Fruit fly (Drosophila melanogaster) whole organism, embryonic: ENCODE data around the gene Jhbp14.

Experiments used
- Awh ChIP-seq: fragments of 200-800 bp; sonication (Bioruptor generic); IDR thresholded peaks from 2 replicates; pipeline ENCODE4, ENCODE4 v1.3.6; 2022; ENCODE audit warnings: missing biosample characterization, missing genetic modification characterization
- B-H2 ChIP-seq: fragments of 200-800 bp; sonication (Bioruptor generic); optimal IDR thresholded peaks from 2 replicates; lab custom pipeline; 2018; ENCODE audit warnings: missing biosample characterization, mild to moderate bottlenecking, missing genetic modification characterization
- BEAF-32 ChIP-seq: fragments of 200-800 bp; sonication (Bioruptor generic); optimal IDR thresholded peaks from 3 replicates; lab custom pipeline; 2017; ENCODE audit warnings: missing biosample characterization, missing genetic modification characterization, mild to moderate bottlenecking, moderate library complexity, missing genetic modification reagents
- BtbVII ChIP-seq: fragments of 200-800 bp; sonication (Bioruptor generic); optimal IDR thresholded peaks from 3 replicates; lab custom pipeline; 2017; ENCODE audit warnings: missing biosample characterization, mild to moderate bottlenecking, missing genetic modification characterization
- CG10431 ChIP-seq: fragments of 200-800 bp; sonication (Bioruptor generic); optimal IDR thresholded peaks from 3 replicates; lab custom pipeline; 2018; ENCODE audit warnings: missing biosample characterization, mild to moderate bottlenecking, missing genetic modification characterization
- CG10979 ChIP-seq: fragments of 200-800 bp; sonication (Bioruptor generic); optimal IDR thresholded peaks from 2 replicates; lab custom pipeline; 2018; ENCODE audit warnings: missing biosample characterization, mild to moderate bottlenecking, missing genetic modification characterization, moderate library complexity
- CG11085 ChIP-seq: fragments of 200-800 bp; sonication (Bioruptor generic); IDR thresholded peaks from 2 replicates; pipeline ENCODE4 v1.3.6; 2022; ENCODE audit warnings: missing biosample characterization, missing genetic modification characterization
- CG12236 ChIP-seq: fragments of 200-800 bp; sonication (Bioruptor generic); optimal IDR thresholded peaks from 2 replicates; lab custom pipeline; 2016; ENCODE audit warnings: missing biosample characterization, missing genetic modification characterization
- CG12744 ChIP-seq: fragments of 200-800 bp; sonication (Bioruptor generic); optimal IDR thresholded peaks from 2 replicates; lab custom pipeline; 2016; ENCODE audit warnings: missing biosample characterization, missing genetic modification characterization
- CG14014 ChIP-seq: fragments of 200-800 bp; sonication (Bioruptor generic); IDR thresholded peaks from 2 replicates; pipeline ENCODE4 v1.3.6; 2022; ENCODE audit warnings: missing biosample characterization, missing genetic modification characterization
- CG2199 ChIP-seq: fragments of 200-800 bp; sonication (Bioruptor generic); IDR thresholded peaks from 3 replicates; pipeline ENCODE4 v1.3.6; 2022; ENCODE audit warnings: missing biosample characterization, missing genetic modification characterization
- CG3065 ChIP-seq: fragments of 200-800 bp; sonication (Bioruptor generic); optimal IDR thresholded peaks from 2 replicates; lab custom pipeline; 2016; ENCODE audit warnings: missing biosample characterization, missing genetic modification characterization
- CG33213 ChIP-seq: fragments of 200-800 bp; sonication (Bioruptor generic); optimal IDR thresholded peaks from 3 replicates; lab custom pipeline; 2016; ENCODE audit warnings: missing biosample characterization, missing genetic modification characterization
- CG4424 ChIP-seq: fragments of 200-800 bp; sonication (Bioruptor generic); optimal IDR thresholded peaks from 3 replicates; lab custom pipeline; 2016; ENCODE audit warnings: missing biosample characterization, missing genetic modification characterization
- CG4617 ChIP-seq: fragments of 200-800 bp; sonication (Bioruptor generic); optimal IDR thresholded peaks from 3 replicates; lab custom pipeline; 2016; ENCODE audit warnings: missing biosample characterization, missing genetic modification characterization, borderline replicate concordance
- CG6272 ChIP-seq: fragments of 200-800 bp; sonication (Bioruptor generic); IDR thresholded peaks from 2 replicates; pipeline ENCODE4 v1.3.6; 2022; ENCODE audit warnings: missing biosample characterization, missing genetic modification characterization
- CG6689 ChIP-seq: fragments of 200-800 bp; sonication (Bioruptor generic); IDR thresholded peaks from 2 replicates; pipeline ENCODE4 v1.3.6; 2022; ENCODE audit warnings: missing biosample characterization, missing genetic modification characterization
- CG6854 ChIP-seq: fragments of 200-800 bp; sonication (Bioruptor generic); optimal IDR thresholded peaks from 3 replicates; lab custom pipeline; 2017; ENCODE audit warnings: missing biosample characterization, mild to moderate bottlenecking, missing genetic modification characterization
- CkIIα-i1 ChIP-seq: fragments of 200-800 bp; sonication (Bioruptor generic); IDR thresholded peaks from 2 replicates; pipeline ENCODE4 v1.3.6; 2022; ENCODE audit warnings: missing biosample characterization, missing genetic modification characterization
- D ChIP-seq, 2 experiments: fragments of 200-800 bp in 1 of 2; fragments of >200 bp in 1 of 2; sonication (Bioruptor generic) in 1 of 2; optimal IDR thresholded peaks; 2 replicates in 1 of 2; 3 replicates in 1 of 2; lab custom pipeline; 2017; ENCODE audit warnings: mild to moderate bottlenecking in 1 of 2, missing biosample characterization in 1 of 2, missing genetic modification characterization in 1 of 2, missing genetic modification reagents in 1 of 2
- Dbx ChIP-seq: fragments of 200-800 bp; sonication (Bioruptor generic); IDR thresholded peaks from 3 replicates; pipeline ENCODE4 v1.3.6; 2022; ENCODE audit warnings: missing biosample characterization, missing genetic modification characterization
- Dip2 ChIP-seq: fragments of 200-800 bp; sonication (Bioruptor generic); IDR thresholded peaks from 2 replicates; pipeline ENCODE4 v1.3.6; 2022; ENCODE audit warnings: missing biosample characterization, missing genetic modification characterization
- Dp ChIP-seq: fragments of 200-800 bp; sonication (Bioruptor generic); optimal IDR thresholded peaks from 2 replicates; lab custom pipeline; 2018; ENCODE audit warnings: missing biosample characterization, mild to moderate bottlenecking, missing genetic modification characterization, moderate library complexity
- Elba2 ChIP-seq: fragments of 200-800 bp; sonication (Bioruptor generic); optimal IDR thresholded peaks from 3 replicates; lab custom pipeline; 2016; ENCODE audit warnings: missing biosample characterization, missing genetic modification characterization
- Ets65A ChIP-seq: fragments of 200-800 bp; sonication (Bioruptor generic); peaks from one replicate; lab custom pipeline; 2016; ENCODE audit warnings: missing biosample characterization, missing genetic modification characterization
- Hr3 ChIP-seq: fragments of 200-800 bp; sonication (Bioruptor generic); optimal IDR thresholded peaks from 3 replicates; lab custom pipeline; 2016; ENCODE audit warnings: missing biosample characterization, missing genetic modification characterization
- Hr39 ChIP-seq: fragments of >200 bp; optimal IDR thresholded peaks from 2 replicates; lab custom pipeline; 2017
- MBD-R2 ChIP-seq: fragments of 200-800 bp; sonication (Bioruptor generic); IDR thresholded peaks from 2 replicates; pipeline ENCODE4 v1.3.6; 2022; ENCODE audit warnings: missing biosample characterization, missing genetic modification characterization
- MESR4 ChIP-seq: fragments of 200-800 bp; sonication (Bioruptor generic); optimal IDR thresholded peaks from 2 replicates; lab custom pipeline; 2018; ENCODE audit warnings: missing biosample characterization, mild to moderate bottlenecking, missing genetic modification characterization, moderate library complexity
- Med ChIP-seq: fragments of 200-800 bp; sonication (Bioruptor generic); peaks from one replicate; lab custom pipeline; 2016; ENCODE audit warnings: missing biosample characterization, missing genetic modification characterization, mild to moderate bottlenecking, inconsistent platforms, moderate library complexity
- NC2α ChIP-seq: fragments of 200-800 bp; sonication (Bioruptor generic); optimal IDR thresholded peaks from 2 replicates; lab custom pipeline; 2016; ENCODE audit warnings: missing biosample characterization, missing genetic modification characterization
- Nf-YA ChIP-seq: fragments of 200-800 bp; sonication (Bioruptor generic); IDR thresholded peaks from 2 replicates; pipeline ENCODE4 v1.3.6; 2022; ENCODE audit warnings: missing biosample characterization, missing genetic modification characterization
- Sry-δ ChIP-seq: fragments of 200-800 bp; sonication (Bioruptor generic); optimal IDR thresholded peaks from 2 replicates; lab custom pipeline; 2016; ENCODE audit warnings: missing biosample characterization, missing genetic modification characterization
- Usf ChIP-seq: fragments of 200-800 bp; sonication (Bioruptor generic); optimal IDR thresholded peaks from 2 replicates; lab custom pipeline; 2017; ENCODE audit warnings: missing genotype, missing biosample characterization, missing genetic modification characterization
- ara ChIP-seq: fragments of 200-800 bp; sonication (Bioruptor generic); IDR thresholded peaks from 2 replicates; pipeline ENCODE4 v1.3.6; 2022; ENCODE audit warnings: missing biosample characterization, missing genetic modification characterization
- cato ChIP-seq: fragments of 200-800 bp; sonication (Bioruptor generic); optimal IDR thresholded peaks from 2 replicates; lab custom pipeline; 2016; ENCODE audit warnings: missing biosample characterization, missing genetic modification characterization, borderline replicate concordance
- ci ChIP-seq: fragments of 200-800 bp; sonication (Bioruptor generic); IDR thresholded peaks from 3 replicates; pipeline ENCODE4 v1.3.6; 2022; ENCODE audit warnings: missing biosample characterization, missing genetic modification characterization
- da ChIP-seq: fragments of 200-800 bp; sonication (Bioruptor generic); optimal IDR thresholded peaks from 2 replicates; lab custom pipeline; 2016; ENCODE audit warnings: missing biosample characterization, missing genetic modification characterization
- fd3F ChIP-seq: fragments of 200-800 bp; sonication (Bioruptor generic); optimal IDR thresholded peaks from 2 replicates; lab custom pipeline; 2018; ENCODE audit warnings: missing biosample characterization, mild to moderate bottlenecking, missing genetic modification characterization, moderate library complexity
- fd96Cb ChIP-seq: fragments of 200-800 bp; sonication (Bioruptor generic); optimal IDR thresholded peaks from 2 replicates; lab custom pipeline; 2018; ENCODE audit warnings: missing biosample characterization, mild to moderate bottlenecking, missing genetic modification characterization, moderate library complexity
- ham ChIP-seq: fragments of 200-800 bp; sonication (Bioruptor generic); IDR thresholded peaks from 2 replicates; pipeline ENCODE4 v1.3.6; 2022; ENCODE audit warnings: missing biosample characterization, missing genetic modification characterization
- lbe ChIP-seq: fragments of 200-800 bp; sonication (Bioruptor generic); optimal IDR thresholded peaks from 2 replicates; lab custom pipeline; 2016; ENCODE audit warnings: missing biosample characterization, mild to moderate bottlenecking, missing genetic modification characterization
- pan ChIP-seq, 4 experiments: fragments of >200 bp in 3 of 4; fragments of 200-800 bp in 1 of 4; sonication (Bioruptor generic) in 1 of 4; optimal IDR thresholded peaks in 3 of 4; IDR thresholded peaks in 1 of 4; 2 replicates each; pipeline versions ENCODE4 v1.3.6 to Lab custom; 2017 to 2022; ENCODE audit warnings: missing biosample characterization in 2 of 4, missing genetic modification characterization in 2 of 4, mixed read lengths in 1 of 4
- pho ChIP-seq: fragments of 200-800 bp; sonication (Bioruptor generic); optimal IDR thresholded peaks from 2 replicates; lab custom pipeline; 2016; ENCODE audit warnings: missing biosample characterization, missing genetic modification characterization
- pum ChIP-seq: fragments of 200-800 bp; sonication (Bioruptor generic); optimal IDR thresholded peaks from 2 replicates; lab custom pipeline; 2016; ENCODE audit warnings: missing biosample characterization, missing genetic modification characterization
- ranshi ChIP-seq: fragments of 200-800 bp; sonication (Bioruptor generic); IDR thresholded peaks from 2 replicates; pipeline ENCODE4 v1.3.6; 2022; ENCODE audit warnings: missing biosample characterization, missing genetic modification characterization
- tin ChIP-seq: fragments of 200-800 bp; sonication (Bioruptor generic); optimal IDR thresholded peaks from 3 replicates; lab custom pipeline; 2016; ENCODE audit warnings: missing biosample characterization, missing genetic modification characterization
- trem ChIP-seq: fragments of 200-800 bp; optimal IDR thresholded peaks from 3 replicates; lab custom pipeline; 2019; ENCODE audit warnings: missing biosample characterization, mild to moderate bottlenecking, missing genetic modification characterization, moderate library complexity
- unc-4 ChIP-seq: fragments of 200-800 bp; sonication (Bioruptor generic); IDR thresholded peaks from 2 replicates; pipeline ENCODE4 v1.3.6; 2022; ENCODE audit warnings: missing biosample characterization, missing genetic modification characterization; ENCODE audit not compliant: partially characterized antibody
- z ChIP-seq: fragments of 200-800 bp; sonication (Bioruptor generic); IDR thresholded peaks from 3 replicates; pipeline ENCODE4 v1.3.6; 2022; ENCODE audit warnings: missing biosample characterization, missing genetic modification characterization
- zfh1 ChIP-seq: fragments of 200-800 bp; sonication (Bioruptor generic); IDR thresholded peaks from 3 replicates; pipeline ENCODE4 v1.3.6; 2022; ENCODE audit warnings: missing biosample characterization, missing genetic modification characterization

The Jhbp14 gene

dm6 chr2L:13191894-13192293 lies 44.4 kb upstream of the Jhbp14 start, which contains the start of the genes CG16974 and Edem2 (continued):
- TF ChIP-seq Dp, result peak; percentile 29
- TF ChIP-seq ranshi (GFP tag; lab: Robert Waterston, UW), result peak; percentile 73; the same call in 1 of the 2 replicates
- TF ChIP-seq unc-4 (GFP tag; lab: Robert Waterston, UW), result no peak
- TF ChIP-seq CG6854 (GFP tag; lab: Kevin White, UChicago), result no peak
- TF ChIP-seq pho, result peak; percentile 41
- TF ChIP-seq pum, result no peak
- peak; percentile 26 for TF ChIP-seq cato
- no peak for TF ChIP-seq ham
- TF ChIP-seq lbe (GFP tag; lab: Kevin White, UChicago), result no peak
- TF ChIP-seq zfh1 (GFP tag; lab: Robert Waterston, UW), result peak; percentile 81
- no peak for TF ChIP-seq Dip2 (GFP tag; lab: Robert Waterston, UW)
- TF ChIP-seq BtbVII (GFP tag; lab: Kevin White, UChicago), result no peak
- no peak for TF ChIP-seq NC2α (GFP tag; lab: Kevin White, UChicago)
- no peak for TF ChIP-seq B-H2
- TF ChIP-seq fd3F, result peak; percentile 30
- TF ChIP-seq CG2199 (GFP tag; lab: Robert Waterston, UW), result no peak
- TF ChIP-seq CG11085 (GFP tag; lab: Robert Waterston, UW), result no peak; the same call in 1 of the 2 replicates
- TF ChIP-seq CG12744 (GFP tag; lab: Kevin White, UChicago), result no peak
- peak; percentile 80 for TF ChIP-seq ci
- TF ChIP-seq Usf, result peak; percentile 3
- TF ChIP-seq D (optimal IDR thresholded peaks at IDR 0.05; lab: Kevin White, UChicago), result no peak
- no peak for TF ChIP-seq D (GFP tag; optimal IDR thresholded peaks at IDR 0.05; lab: Kevin White, UChicago)
- TF ChIP-seq CG10431, result no peak
- TF ChIP-seq tin (GFP tag; lab: Kevin White, UChicago), result peak; percentile 79

DNA sequence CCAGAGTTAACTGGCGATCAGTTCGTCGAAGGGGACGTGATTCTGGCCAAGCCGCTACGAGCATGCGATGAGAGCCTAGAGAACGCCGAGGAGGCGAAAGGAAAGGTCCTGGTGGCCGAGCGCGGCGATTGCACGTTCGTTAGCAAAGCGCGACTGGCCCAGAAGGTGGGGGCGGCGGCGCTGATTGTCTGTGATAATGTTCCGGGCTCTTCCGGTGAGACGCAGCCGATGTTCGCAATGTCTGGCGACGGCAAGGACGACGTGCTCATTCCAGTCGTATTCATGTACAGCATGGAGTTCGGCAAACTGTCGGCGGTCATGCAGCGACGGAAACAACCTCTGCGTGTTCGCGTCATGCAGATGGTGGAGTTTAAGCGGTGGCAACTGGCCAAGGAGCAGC lies 40.5 kb upstream of the Jhbp14 start:
- TF ChIP-seq z (no peak), CG6272 (GFP tag; lab: Robert Waterston, UW) (no peak), Sry-δ (GFP tag; lab: Kevin White, UChicago) (no peak), da (GFP tag; lab: Kevin White, UChicago) (no peak), CG33213 (GFP tag; lab: Kevin White, UChicago) (no peak), Med (GFP tag; lab: Kevin White, UChicago) (peak; percentile 65), BEAF-32 (GFP tag; lab: Kevin White, UChicago) (no peak), Dbx (GFP tag; lab: Robert Waterston, UW) (0 out of 3 replicates have a peak, but pooled peaks have one; percentile 13), CG12236 (no peak), CG10979 (tag; lab: Kevin White, UChicago) (no peak), fd96Cb (tag; lab: Kevin White, UChicago) (no peak), Ets65A (peak; percentile 93)

DNA sequence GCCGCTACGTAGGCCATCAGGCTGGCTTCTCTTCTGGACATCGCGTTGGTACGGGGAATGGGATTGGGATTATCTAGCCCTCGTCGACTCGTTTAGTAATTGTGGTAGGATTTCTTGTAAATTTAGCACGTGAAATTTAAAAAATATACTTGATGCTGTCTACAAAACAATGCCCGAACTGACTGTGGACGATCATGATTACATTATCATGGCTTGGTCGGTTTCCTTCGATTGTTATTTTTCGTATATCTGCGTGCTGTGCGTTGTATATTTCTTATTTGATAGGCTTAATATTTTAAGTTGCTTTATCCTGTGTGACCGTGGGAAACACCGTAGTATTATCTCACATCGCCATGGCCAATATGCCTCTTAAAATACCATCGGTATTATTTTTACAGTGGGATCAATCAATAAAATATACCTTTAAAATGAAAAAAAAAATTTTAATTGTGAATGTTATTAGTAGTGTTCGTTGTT lies 33.3 kb upstream of the Jhbp14 start, which contains the start of gene CG16972:
Gene CG16972, minus strand, starts transcription at position 336 of the 477 bp plus-strand sequence.
- no peak for TF ChIP-seq CkIIα-i1 (GFP tag; lab: Robert Waterston, UW)
- no peak for TF ChIP-seq Hr3 (GFP tag; lab: Kevin White, UChicago)
- TF ChIP-seq CG14014 (GFP tag; lab: Robert Waterston, UW), result 0 out of 2 replicates have a peak, but pooled peaks have one; percentile 13
- TF ChIP-seq pan (optimal IDR thresholded peaks at IDR 0.05; lab: Kevin White, UChicago), result no peak
- TF ChIP-seq pan (GFP tag; optimal IDR thresholded peaks at IDR 0.05 in 1 of 2, IDR thresholded peaks at IDR 0.05 in 1 of 2), result peak in 1 of 2 experiments; percentile 53
- TF ChIP-seq MESR4, result peak; percentile 64
- TF ChIP-seq CG4617 (GFP tag; lab: Kevin White, UChicago), result peak; percentile 71
- TF ChIP-seq Awh (GFP tag; lab: Robert Waterston, UW), result 0 out of 2 replicates have a peak, but pooled peaks have one; percentile 9
- TF ChIP-seq Hr39 (lab: Kevin White, UChicago), result no peak
- TF ChIP-seq CG6689 (GFP tag; lab: Robert Waterston, UW), result 0 out of 2 replicates have a peak, but pooled peaks have one; percentile 12
- TF ChIP-seq CG3065 (GFP tag; lab: Kevin White, UChicago), result no peak
- TF ChIP-seq Elba2 (GFP tag; lab: Kevin White, UChicago), result peak; percentile 30
- TF ChIP-seq CG33213 (GFP tag; lab: Kevin White, UChicago), result no peak
- no peak for TF ChIP-seq Nf-YA (GFP tag; lab: Robert Waterston, UW)
- 0 out of 2 replicates have a peak, but pooled peaks have one; percentile 1 for TF ChIP-seq ara (GFP tag; lab: Robert Waterston, UW)
- no peak for TF ChIP-seq CG4424 (GFP tag; lab: Kevin White, UChicago)
- peak; percentile 44 for TF ChIP-seq MBD-R2 (GFP tag; lab: Robert Waterston, UW)
- peak; percentile 43 for TF ChIP-seq trem
